Fruit fly (Drosophila melanogaster): ENCODE results near the gene Lectin-galC1.

Gene Lectin-galC1

DNA sequence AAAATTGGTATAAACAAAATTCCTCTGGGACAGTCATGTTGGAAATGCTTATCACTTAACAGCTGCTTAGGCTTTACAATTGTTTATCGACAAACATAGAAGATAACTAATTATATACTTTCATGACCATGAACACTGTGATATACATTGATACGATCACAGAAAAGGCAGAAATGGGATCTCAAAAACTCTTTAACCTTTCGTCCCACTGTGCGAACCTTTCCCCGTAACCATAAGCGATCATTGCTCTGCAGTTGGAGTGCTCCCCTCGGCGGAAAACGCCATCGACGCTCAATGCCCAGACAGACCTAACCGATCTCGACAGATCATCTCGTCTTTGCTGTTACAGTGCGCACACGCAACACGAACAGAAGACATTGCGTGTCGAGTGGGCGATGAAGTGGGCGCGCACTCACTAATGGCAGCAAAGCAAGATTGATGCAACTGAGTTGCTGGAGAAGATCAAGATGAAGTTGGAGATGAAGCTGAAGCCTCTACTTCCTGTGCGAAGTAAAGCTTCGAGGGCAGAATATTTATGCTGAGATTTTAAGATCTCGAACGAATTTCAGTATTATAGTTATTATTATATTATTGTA, 7.2 kb downstream of the Lectin-galC1 start (continued):
- TF ChIP-seq Dip2 (GFP tag; IDR thresholded peaks at IDR 0.05) (no peak), ase (GFP tag; IDR thresholded peaks at IDR 0.05) (0 out of 3 replicates have a peak, but pooled peaks have one; percentile 20), Med (GFP tag) (no peak), Hmr (GFP tag; optimal IDR thresholded peaks at IDR 0.05) (no peak), CG17568 (GFP tag; optimal IDR thresholded peaks at IDR 0.05) (no peak), dimm (GFP tag; IDR thresholded peaks at IDR 0.05) (no peak), E2f2 (GFP tag; IDR thresholded peaks at IDR 0.05) (no peak), CG17912 (GFP tag; optimal IDR thresholded peaks at IDR 0.05) (no peak), CG3407 (GFP tag; optimal IDR thresholded peaks at IDR 0.05) (no peak), slbo (GFP tag; IDR thresholded peaks at IDR 0.05) (peak; percentile 25; the same call in 1 of the 2 replicates), CG2678 (tag; optimal IDR thresholded peaks at IDR 0.05) (no peak), dysf (GFP tag; IDR thresholded peaks at IDR 0.05) (peak; percentile 13; the same call in 1 of the 3 replicates), Dref (GFP tag; IDR thresholded peaks at IDR 0.05) (no peak), MTF-1 (GFP tag; optimal IDR thresholded peaks at IDR 0.05; ENCODE audit: borderline replicate concordance) (no peak), HLH4C (GFP tag; IDR thresholded peaks at IDR 0.05; ENCODE audit: partially characterized antibody) (no peak), ftz-f1 (GFP tag; optimal IDR thresholded peaks at IDR 0.05) (no peak), sd (tag; optimal IDR thresholded peaks at IDR 0.05) (no peak), CG3281 (GFP tag; optimal IDR thresholded peaks at IDR 0.05) (no peak), jigr1 (GFP tag; IDR thresholded peaks at IDR 0.05) (no peak), CG6689 (GFP tag; IDR thresholded peaks at IDR 0.05) (0 out of 2 replicates have a peak, but pooled peaks have one; percentile 8), CG2199 (GFP tag; IDR thresholded peaks at IDR 0.05) (0 out of 3 replicates have a peak, but pooled peaks have one; percentile 19), GATAe (GFP tag; conservative IDR thresholded peaks at IDR 0.05) (no peak), CG10431 (GFP tag; optimal IDR thresholded peaks at IDR 0.05) (no peak), gem (tag; optimal IDR thresholded peaks at IDR 0.05) (no peak), Xbp1 (GFP tag; optimal IDR thresholded peaks at IDR 0.05) (no peak), Hr78 (GFP tag; optimal IDR thresholded peaks at IDR 0.05) (no peak), CG4730 (GFP tag; IDR thresholded peaks at IDR 0.05) (no peak), CG12236 (GFP tag; optimal IDR thresholded peaks at IDR 0.05) (no peak), CG2875 (GFP tag; optimal IDR thresholded peaks at IDR 0.05) (no peak), CG7839 (tag; optimal IDR thresholded peaks at IDR 0.05) (no peak), p53 (GFP tag; optimal IDR thresholded peaks at IDR 0.05) (no peak), CG3163 (GFP tag; optimal IDR thresholded peaks at IDR 0.05) (no peak), CG4404 (GFP tag; IDR thresholded peaks at IDR 0.05) (no peak), zfh2 (GFP tag; optimal IDR thresholded peaks at IDR 0.05) (no peak), bowl (GFP tag; IDR thresholded peaks at IDR 0.05) (no peak), fd64A (GFP tag; optimal IDR thresholded peaks at IDR 0.05) (no peak), Vsx1 (GFP tag; optimal IDR thresholded peaks at IDR 0.05) (no peak), pzg (GFP tag; optimal IDR thresholded peaks at IDR 0.05) (no peak), Side (GFP tag; optimal IDR thresholded peaks at IDR 0.05) (no peak), nerfin-2 (GFP tag; IDR thresholded peaks at IDR 0.05; ENCODE audit: partially characterized antibody) (no peak), CG10565 (GFP tag; optimal IDR thresholded peaks at IDR 0.05) (no peak), emc (GFP tag; optimal IDR thresholded peaks at IDR 0.05) (no peak), bsh (GFP tag; optimal IDR thresholded peaks at IDR 0.05) (no peak), luna (GFP tag; optimal IDR thresholded peaks at IDR 0.05) (no peak), fd102C (GFP tag; optimal IDR thresholded peaks at IDR 0.05) (no peak), ara (GFP tag; IDR thresholded peaks at IDR 0.05) (0 out of 2 replicates have a peak, but pooled peaks have one; percentile 18), CG14441 (GFP tag; IDR thresholded peaks at IDR 0.05) (no peak), CG42726 (GFP tag; IDR thresholded peaks at IDR 0.05; ENCODE audit: partially characterized antibody) (no peak), CG8089 (GFP tag; optimal IDR thresholded peaks at IDR 0.05) (peak; percentile 12), CTCF (GFP tag; optimal IDR thresholded peaks at IDR 0.05) (no peak), Poxn (GFP tag; IDR thresholded peaks at IDR 0.05) (no peak)

Measured in whole organism, embryonic.